Fruit fly (Drosophila melanogaster): Measurements from ENCODE around the gene CG9331.

The CG9331 gene

dm6 chr2L:20823196-20824105 lies 823 bp downstream of the CG9331 start (continued):
- TF ChIP-seq CG10565 (GFP tag; optimal IDR thresholded peaks at IDR 0.05) (no peak), CG14710 (tag; optimal IDR thresholded peaks at IDR 0.05) (peak; percentile 9), CG33213 (GFP tag; optimal IDR thresholded peaks at IDR 0.05) (peak; percentile 11), HLHmδ (GFP tag; optimal IDR thresholded peaks at IDR 0.05) (peak; percentile 73), pfk (GFP tag; optimal IDR thresholded peaks at IDR 0.05) (peak; percentile 19), br (optimal IDR thresholded peaks at IDR 0.05) (no peak), ems (GFP tag; optimal IDR thresholded peaks at IDR 0.05) (no peak), lilli (GFP tag; optimal IDR thresholded peaks at IDR 0.05) (no peak), gcm (GFP tag; optimal IDR thresholded peaks at IDR 0.05) (no peak), Tbp (GFP tag; optimal IDR thresholded peaks at IDR 0.05) (no peak), nerfin-1 (tag; optimal IDR thresholded peaks at IDR 0.05) (no peak), ATbp (GFP tag; optimal IDR thresholded peaks at IDR 0.05) (peak; percentile 2), Hr78 (GFP tag; optimal IDR thresholded peaks at IDR 0.05) (no peak), amos (GFP tag; IDR thresholded peaks at IDR 0.05; ENCODE audit: partially characterized antibody) (no peak), CG2202 (tag; optimal IDR thresholded peaks at IDR 0.05) (no peak), Bdp1 (GFP tag; optimal IDR thresholded peaks at IDR 0.05) (no peak), CrebB (tag; optimal IDR thresholded peaks at IDR 0.05) (no peak), CG11456 (GFP tag; IDR thresholded peaks at IDR 0.05) (no peak), Sry-δ (GFP tag; optimal IDR thresholded peaks at IDR 0.05) (peak; percentile 12)

DNA sequence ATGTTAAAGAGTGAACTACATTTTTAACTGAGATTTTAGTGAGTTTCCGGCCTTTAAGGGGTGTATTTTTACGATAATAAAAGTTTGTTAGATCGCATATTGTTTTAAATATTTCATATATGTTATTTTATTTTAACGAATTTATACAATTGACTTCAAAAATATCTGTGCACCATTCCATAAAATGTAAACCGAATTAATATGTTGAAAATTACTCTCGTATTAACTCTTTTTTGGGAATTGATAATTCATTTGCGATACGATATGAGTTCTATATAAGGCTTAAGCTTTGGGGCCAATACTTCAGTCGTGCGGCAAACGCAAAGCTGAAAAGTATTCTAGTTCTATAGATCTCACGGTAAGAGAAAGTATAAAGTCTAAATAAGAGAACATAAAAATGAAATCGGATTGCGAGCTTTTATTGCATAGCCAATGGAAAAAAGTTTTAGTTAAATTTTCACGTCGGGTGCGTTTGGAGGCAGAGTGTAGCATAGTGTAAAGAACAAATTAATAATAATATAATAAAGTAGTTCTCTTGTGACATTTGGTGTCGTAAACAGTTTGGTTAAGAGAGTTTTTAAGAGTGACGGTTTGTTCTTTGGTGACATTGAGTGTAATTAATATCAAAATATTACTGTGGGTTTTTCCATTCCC lies 1.6 kb downstream of the CG9331 start:
- TF ChIP-seq gcm (GFP tag; optimal IDR thresholded peaks at IDR 0.05) (no peak), sd (tag; optimal IDR thresholded peaks at IDR 0.05) (peak; percentile 44), CG14667 (GFP tag; IDR thresholded peaks at IDR 0.05) (no peak), Trl (optimal IDR thresholded peaks at IDR 0.05) (peak; percentile 23 to 61), Trl (GFP tag; optimal IDR thresholded peaks at IDR 0.05) (no peak), HLH54F (GFP tag; optimal IDR thresholded peaks at IDR 0.05) (no peak), Stat92E (GFP tag; optimal IDR thresholded peaks at IDR 0.05) (no peak), ind (GFP tag; optimal IDR thresholded peaks at IDR 0.05) (no peak), CG1792 (GFP tag; optimal IDR thresholded peaks at IDR 0.05) (no peak), Dref (GFP tag; IDR thresholded peaks at IDR 0.05) (no peak), ci (GFP tag; IDR thresholded peaks at IDR 0.05) (no peak), NfI (GFP tag; optimal IDR thresholded peaks at IDR 0.05) (no peak), CG14014 (GFP tag; IDR thresholded peaks at IDR 0.05) (no peak), CG32532 (GFP tag; IDR thresholded peaks at IDR 0.05) (no peak; the same call in 1 of the 2 replicates), CG6854 (GFP tag; optimal IDR thresholded peaks at IDR 0.05) (no peak), tup (GFP tag; optimal IDR thresholded peaks at IDR 0.05) (no peak), CG11723 (GFP tag; optimal IDR thresholded peaks at IDR 0.05) (no peak), NK7.1 (GFP tag; optimal IDR thresholded peaks at IDR 0.05) (no peak), CG13424 (tag; optimal IDR thresholded peaks at IDR 0.05) (no peak), CG10321 (GFP tag; IDR thresholded peaks at IDR 0.05) (no peak), CG6813 (GFP tag; optimal IDR thresholded peaks at IDR 0.05) (no peak), pb (GFP tag; optimal IDR thresholded peaks at IDR 0.05) (no peak), slbo (GFP tag; IDR thresholded peaks at IDR 0.05) (no peak), tap (tag; optimal IDR thresholded peaks at IDR 0.05) (no peak), Asciz (GFP tag; optimal IDR thresholded peaks at IDR 0.05) (no peak), CG16863 (GFP tag; optimal IDR thresholded peaks at IDR 0.05) (no peak), CG4820 (GFP tag; optimal IDR thresholded peaks at IDR 0.05) (no peak), amos (GFP tag; IDR thresholded peaks at IDR 0.05; ENCODE audit: partially characterized antibody) (no peak), ewg (GFP tag; optimal IDR thresholded peaks at IDR 0.05) (no peak), CG8290 (GFP tag; optimal IDR thresholded peaks at IDR 0.05) (no peak), CG8290 (tag; optimal IDR thresholded peaks at IDR 0.05) (peak in 1 of 2 experiments; percentile 15)

Data from whole organism, embryonic.